Fruit fly (Drosophila melanogaster) whole organism: ENCODE measurements around the gene CG2076.

Experiments used
- CG8478 ChIP-seq: fragments of >200 bp; optimal IDR thresholded peaks from 2 replicates; lab custom pipeline; 2018; ENCODE audit warnings: inconsistent platforms
- Dll ChIP-seq: fragments of >200 bp; optimal IDR thresholded peaks from 2 replicates; lab custom pipeline; 2017
- EcR ChIP-seq, 2 experiments: fragments of >200 bp; optimal IDR thresholded peaks; 2 replicates each; lab custom pipeline; 2017; ENCODE audit warnings: missing biosample characterization in 2 of 2, missing genetic modification characterization in 2 of 2, missing genetic modification reagents in 2 of 2
- pan ChIP-seq: fragments of >200 bp; optimal IDR thresholded peaks from 2 replicates; lab custom pipeline; 2017
- psq ChIP-seq: fragments of >200 bp; optimal IDR thresholded peaks from 2 replicates; lab custom pipeline; 2017
- usp ChIP-seq: fragments of >200 bp; optimal IDR thresholded peaks from 2 replicates; lab custom pipeline; 2017; ENCODE audit warnings: missing biosample characterization, missing genetic modification characterization, mixed read lengths

The CG2076 gene

dm6 chrX:11135840-11136586 lies 46.0 kb downstream of the CG2076 start:
- TF ChIP-seq psq (lab: Kevin White, UChicago) (no peak), pan (lab: Kevin White, UChicago) (no peak), usp (GFP tag; lab: Kevin White, UChicago) (no peak), CG8478 (lab: Kevin White, UChicago) (no peak), EcR (GFP tag; optimal IDR thresholded peaks at IDR 0.05; lab: Kevin White, UChicago) (no peak), Dll (lab: Kevin White, UChicago) (no peak)

- no peak for TF ChIP-seq usp (GFP tag; lab: Kevin White, UChicago)
- no peak for TF ChIP-seq psq (lab: Kevin White, UChicago)
- no peak for TF ChIP-seq CG8478 (lab: Kevin White, UChicago)
- no peak for TF ChIP-seq EcR (GFP tag; optimal IDR thresholded peaks at IDR 0.05; lab: Kevin White, UChicago)
Measured at dm6 chrX:11136587-11137512, 46.8 kb downstream of the CG2076 start, which contains the start of gene Klp10A. Klp10A (minus strand) TSS chrX:11137118.

- TF ChIP-seq psq (lab: Kevin White, UChicago) (no peak), Dll (lab: Kevin White, UChicago) (no peak), usp (GFP tag; lab: Kevin White, UChicago) (no peak), CG8478 (lab: Kevin White, UChicago) (no peak)
Measured at dm6 chrX:11137566-11138186, 47.7 kb downstream of the CG2076 start, which contains the start of gene CDK2AP1. CDK2AP1 (plus strand) TSS chrX:11137859.

dm6 chrX:11140163-11140562 lies 50.2 kb downstream of the CG2076 start, which contains the start of gene ssp7:
ssp7 (minus strand) TSS chrX:11140263.
- TF ChIP-seq pan (lab: Kevin White, UChicago) (no peak), psq (lab: Kevin White, UChicago) (no peak), Dll (lab: Kevin White, UChicago) (no peak), usp (GFP tag; lab: Kevin White, UChicago) (no peak)
